Fruit fly (Drosophila melanogaster) whole organism, wandering third instar larva: Measurements from ENCODE around the gene CG46463.

Experiments
- Dfd ChIP-seq: fragments of >200 bp; optimal IDR thresholded peaks from 2 replicates; lab custom pipeline; 2017; ENCODE audit warnings: missing biosample characterization, missing genetic modification characterization
- Mio ChIP-seq: sonication (Bioruptor generic); optimal IDR thresholded peaks from 2 replicates; lab custom pipeline; 2016; ENCODE audit warnings: missing biosample characterization, missing genetic modification characterization
- Myc ChIP-seq: fragments of >200 bp; optimal IDR thresholded peaks from 2 replicates; lab custom pipeline; 2017
- OdsH ChIP-seq: fragments of 200-800 bp; sonication (Bioruptor generic); optimal IDR thresholded peaks from 2 replicates; lab custom pipeline; 2016; ENCODE audit warnings: missing biosample characterization, mild to moderate bottlenecking, missing genetic modification characterization
- Vsx2 ChIP-seq: fragments of 200-300, 225-300 bp; sonication (Bioruptor generic); optimal IDR thresholded peaks from 2 replicates; lab custom pipeline; 2018; ENCODE audit warnings: missing biosample characterization, missing genetic modification characterization; ENCODE audit not compliant: partially characterized antibody
- dmrt93B ChIP-seq: fragments of 200-800 bp; sonication (Bioruptor generic); optimal IDR thresholded peaks from 2 replicates; lab custom pipeline; 2018; ENCODE audit warnings: missing biosample characterization, mild to moderate bottlenecking, missing genetic modification characterization
- psq ChIP-seq: fragments of 200-800 bp; sonication (Bioruptor generic); optimal IDR thresholded peaks from 3 replicates; lab custom pipeline; 2017; ENCODE audit warnings: missing biosample characterization, mild to moderate bottlenecking, missing genetic modification characterization, moderate library complexity
- tai ChIP-seq: sonication (Bioruptor generic); optimal IDR thresholded peaks from 2 replicates; lab custom pipeline; 2016; ENCODE audit warnings: missing biosample characterization, missing genetic modification characterization
- usp ChIP-seq: fragments of >200 bp; optimal IDR thresholded peaks from 2 replicates; lab custom pipeline; 2017; ENCODE audit warnings: missing biosample characterization, missing genetic modification characterization
- woc ChIP-seq: sonication (Bioruptor generic); optimal IDR thresholded peaks from 2 replicates; lab custom pipeline; 2016; ENCODE audit warnings: missing biosample characterization, mild to moderate bottlenecking, missing genetic modification characterization

DNA sequence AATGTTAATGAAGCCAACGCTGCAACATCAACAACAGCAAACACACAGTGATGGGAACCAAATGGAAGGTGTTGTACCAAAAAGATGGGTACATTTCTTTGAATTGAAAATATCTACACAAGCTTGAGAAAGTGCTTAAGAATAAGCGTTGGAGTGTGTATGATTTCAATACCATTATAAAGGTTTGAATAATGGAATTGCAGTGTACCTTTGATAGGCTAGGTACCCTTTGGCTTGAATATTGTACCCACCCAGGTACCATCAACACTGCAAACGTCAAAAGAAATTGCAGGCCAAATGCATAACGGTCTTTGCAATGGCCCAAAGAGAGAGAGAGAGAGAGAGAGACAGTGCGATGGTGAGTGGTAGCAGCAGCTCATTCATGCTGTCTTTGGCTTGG, 8.4 kb upstream of the CG46463 start:
- TF ChIP-seq tai (GFP tag; lab: Kevin White, UChicago), result no peak
- TF ChIP-seq psq, result no peak
- TF ChIP-seq dmrt93B (GFP tag; lab: Kevin White, UChicago), result no peak
- TF ChIP-seq usp (GFP tag; lab: Kevin White, UChicago), result no peak
- no peak for TF ChIP-seq woc
- TF ChIP-seq Dfd (GFP tag; lab: Kevin White, UChicago), result no peak
- TF ChIP-seq Myc (lab: Kevin White, UChicago), result no peak
- no peak for TF ChIP-seq OdsH (GFP tag; lab: Kevin White, UChicago)
- TF ChIP-seq Mio (GFP tag; lab: Kevin White, UChicago), result no peak
- TF ChIP-seq Vsx2 (GFP tag; lab: Kevin White, UChicago), result no peak
